Worm (Caenorhabditis elegans) whole organism, L4/young adult: ENCODE data around the gene viro-2.

Experiments
- dao-5 ChIP-seq: sonication (generic microtip); optimal IDR thresholded peaks from 2 replicates; lab custom pipeline; 2016; ENCODE audit warnings: missing genotype, missing genetic modification characterization, moderate library complexity, missing compliant biosample characterization
- him-1 ChIP-seq: sonication (generic microtip); optimal IDR thresholded peaks from 2 replicates; lab custom pipeline; 2016; ENCODE audit warnings: missing genotype, missing genetic modification reagents, missing genetic modification characterization, missing compliant biosample characterization

DNA sequence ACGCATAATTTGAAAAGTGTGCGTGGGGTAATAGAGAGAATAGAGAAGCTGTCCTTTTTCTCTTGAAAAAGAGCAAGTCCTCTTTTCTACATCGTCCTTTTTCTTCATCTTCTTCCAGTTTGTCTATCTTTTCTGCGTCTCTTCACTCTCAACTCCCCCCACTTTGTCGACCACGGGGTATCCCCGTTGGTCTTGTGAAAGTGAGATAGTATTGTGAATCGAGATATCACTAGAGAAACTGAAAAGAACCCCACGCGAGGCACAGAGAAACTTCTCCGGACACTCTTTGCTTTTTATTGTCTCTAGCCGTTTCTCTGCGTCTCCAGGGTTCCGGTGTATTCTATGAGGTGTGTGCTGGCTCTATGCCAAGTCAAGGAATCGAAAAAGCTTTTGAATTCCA, 26.9 kb downstream of the viro-2 start:
- TF ChIP-seq him-1 (tag; lab: Kevin White, UChicago) (peak; percentile 88), dao-5 (tag; lab: Kevin White, UChicago) (no peak)
